Worm (Caenorhabditis elegans) whole organism, L2 larva: Measurements from ENCODE around the gene spop-1.

Experiments
- F13H6.1 ChIP-seq: sonication (generic microtip); optimal IDR thresholded peaks from 2 replicates; lab custom pipeline; 2016; ENCODE audit warnings: missing genetic modification characterization, missing compliant biosample characterization
- Y55F3AM.14 ChIP-seq: fragments of 200-800 bp; sonication (Bioruptor generic); optimal IDR thresholded peaks from 2 replicates; lab custom pipeline; 2018; ENCODE audit warnings: mild to moderate bottlenecking, missing genetic modification characterization, missing compliant biosample characterization
- ZK546.5 ChIP-seq: sonication (generic microtip); optimal IDR thresholded peaks from 2 replicates; lab custom pipeline; 2017; ENCODE audit warnings: missing biosample characterization, missing genetic modification characterization
- alr-1 ChIP-seq: fragments of 150-350 bp; optimal IDR thresholded peaks from 2 replicates; lab custom pipeline; 2014; ENCODE audit warnings: missing biosample characterization, missing genetic modification characterization
- aly-2 ChIP-seq: fragments of 150-350 bp; optimal IDR thresholded peaks from 2 replicates; lab custom pipeline; 2014; ENCODE audit warnings: missing biosample characterization, missing genetic modification characterization
- ama-1 ChIP-seq: fragments of 150-350 bp; optimal IDR thresholded peaks from 2 replicates; lab custom pipeline; 2018; ENCODE audit warnings: inconsistent platforms
- blmp-1 ChIP-seq: sonication (generic microtip); optimal IDR thresholded peaks from 2 replicates; lab custom pipeline; 2017; ENCODE audit warnings: missing genetic modification characterization, mild to moderate bottlenecking, missing compliant biosample characterization, antibody characterized with exemption, moderate library complexity; ENCODE audit not compliant: insufficient read depth
- ceh-16 ChIP-seq: fragments of 150-350 bp; optimal IDR thresholded peaks from 2 replicates; lab custom pipeline; 2014; ENCODE audit warnings: missing biosample characterization, missing genetic modification characterization
- ceh-82 ChIP-seq: fragments of 150-350 bp; optimal IDR thresholded peaks from 2 replicates; lab custom pipeline; 2014; ENCODE audit warnings: missing biosample characterization, missing genetic modification characterization
- crh-2 ChIP-seq: sonication (generic microtip); optimal IDR thresholded peaks from 2 replicates; lab custom pipeline; 2017; ENCODE audit warnings: missing biosample characterization, missing genetic modification characterization
- dmd-4 ChIP-seq: sonication (generic microtip); optimal IDR thresholded peaks from 2 replicates; lab custom pipeline; 2017; ENCODE audit warnings: missing biosample characterization, missing genetic modification characterization
- egl-27 ChIP-seq: sonication (generic microtip); optimal IDR thresholded peaks from 3 replicates; lab custom pipeline; 2017; ENCODE audit warnings: missing biosample characterization, missing genetic modification reagents, missing genetic modification characterization
- elt-1 ChIP-seq: fragments of 150-350 bp; optimal IDR thresholded peaks from 2 replicates; lab custom pipeline; 2014; ENCODE audit warnings: missing biosample characterization, missing genetic modification characterization
- elt-3 ChIP-seq: sonication (generic microtip); optimal IDR thresholded peaks from 2 replicates; lab custom pipeline; 2017; ENCODE audit warnings: missing biosample characterization, missing genetic modification characterization
- fos-1 ChIP-seq: fragments of 150-350 bp; optimal IDR thresholded peaks from 2 replicates; lab custom pipeline; 2014; ENCODE audit warnings: missing biosample characterization, missing genetic modification characterization
- lin-11 ChIP-seq: fragments of 150-350 bp; sonication (generic microtip); optimal IDR thresholded peaks from 2 replicates; lab custom pipeline; 2014; ENCODE audit warnings: missing biosample characterization, missing genetic modification characterization, inconsistent platforms, mixed read lengths
- lin-13 ChIP-seq: fragments of 150-350 bp; optimal IDR thresholded peaks from 2 replicates; lab custom pipeline; 2014; ENCODE audit warnings: missing biosample characterization, missing genetic modification reagents, missing genetic modification characterization
- lin-39 ChIP-seq: fragments of 150-350 bp; optimal IDR thresholded peaks from 2 replicates; lab custom pipeline; 2014; ENCODE audit warnings: missing biosample characterization, missing genetic modification reagents, missing genetic modification characterization
- lsy-2 ChIP-seq, 2 experiments: fragments of 150-350 bp in 1 of 2; sonication (generic microtip) in 1 of 2; optimal IDR thresholded peaks; 2 replicates each; lab custom pipeline; 2014 to 2017; ENCODE audit warnings: missing biosample characterization in 2 of 2, missing genetic modification characterization in 2 of 2
- mab-5 ChIP-seq: fragments of 150-350 bp; optimal IDR thresholded peaks from 2 replicates; lab custom pipeline; 2014; ENCODE audit warnings: missing biosample characterization, missing genetic modification characterization
- mbf-1 ChIP-seq: sonication (generic microtip); optimal IDR thresholded peaks from 2 replicates; lab custom pipeline; 2017; ENCODE audit warnings: missing biosample characterization, missing genetic modification characterization
- mdl-1 ChIP-seq, 2 experiments: fragments of 150-350 bp in 1 of 2; sonication (generic microtip) in 1 of 2; optimal IDR thresholded peaks; 2 replicates each; lab custom pipeline; 2017; ENCODE audit warnings: missing biosample characterization in 2 of 2, missing genetic modification characterization in 2 of 2
- nhr-10 ChIP-seq: sonication (generic microtip); optimal IDR thresholded peaks from 2 replicates; lab custom pipeline; 2017; ENCODE audit warnings: missing biosample characterization, missing genetic modification characterization
- nhr-11 ChIP-seq: fragments of 150-350 bp; optimal IDR thresholded peaks from 2 replicates; lab custom pipeline; 2014; ENCODE audit warnings: missing biosample characterization, missing genetic modification characterization
- nhr-12 ChIP-seq: fragments of 150-350 bp; optimal IDR thresholded peaks from 2 replicates; lab custom pipeline; 2014; ENCODE audit warnings: missing biosample characterization, missing genetic modification characterization
- nhr-129 ChIP-seq: fragments of 150-350 bp; optimal IDR thresholded peaks from 2 replicates; lab custom pipeline; 2014; ENCODE audit warnings: missing biosample characterization, missing genetic modification characterization
- nhr-21 ChIP-seq: fragments of 150-350 bp; optimal IDR thresholded peaks from 2 replicates; lab custom pipeline; 2014; ENCODE audit warnings: missing biosample characterization, missing genetic modification characterization
- nhr-23 ChIP-seq: fragments of 150-350 bp; optimal IDR thresholded peaks from 2 replicates; lab custom pipeline; 2014; ENCODE audit warnings: missing biosample characterization, missing genetic modification reagents, missing genetic modification characterization
- nhr-237 ChIP-seq: fragments of 150-350 bp; optimal IDR thresholded peaks from 2 replicates; lab custom pipeline; 2014; ENCODE audit warnings: missing biosample characterization, missing genetic modification characterization
- nhr-25 ChIP-seq: fragments of 150-350 bp; sonication (generic microtip); optimal IDR thresholded peaks from 3 replicates; lab custom pipeline; 2014; ENCODE audit warnings: missing biosample characterization, missing genetic modification characterization
- nhr-77 ChIP-seq: fragments of 150-350 bp; optimal IDR thresholded peaks from 2 replicates; lab custom pipeline; 2014; ENCODE audit warnings: missing biosample characterization, missing genetic modification characterization
- peb-1 ChIP-seq: fragments of 150-350 bp; optimal IDR thresholded peaks from 2 replicates; lab custom pipeline; 2014; ENCODE audit warnings: missing biosample characterization, missing genetic modification characterization
- sem-4 ChIP-seq: fragments of 150-350 bp; optimal IDR thresholded peaks from 2 replicates; lab custom pipeline; 2014; ENCODE audit warnings: missing biosample characterization, missing genetic modification reagents, missing genetic modification characterization
- skn-1 ChIP-seq: sonication (generic microtip); optimal IDR thresholded peaks from 2 replicates; lab custom pipeline; 2017; ENCODE audit warnings: missing biosample characterization, missing genetic modification characterization
- sma-9 ChIP-seq, 2 experiments: fragments of 150-350 bp in 1 of 2; sonication (generic microtip) in 1 of 2; optimal IDR thresholded peaks; 2 replicates each; lab custom pipeline; 2014 to 2016; ENCODE audit warnings: missing genetic modification characterization in 2 of 2, mild to moderate bottlenecking in 1 of 2, missing biosample characterization in 1 of 2, missing compliant biosample characterization in 1 of 2, missing genetic modification reagents in 1 of 2, moderate library complexity in 1 of 2
- snpc-4 ChIP-seq: fragments of 150-350 bp; optimal IDR thresholded peaks from 2 replicates; lab custom pipeline; 2014; ENCODE audit warnings: missing biosample characterization, missing genetic modification characterization
- unc-39 ChIP-seq: fragments of 150-350 bp; optimal IDR thresholded peaks from 2 replicates; lab custom pipeline; 2014; ENCODE audit warnings: missing biosample characterization, missing genetic modification characterization
- unc-55 ChIP-seq: fragments of 150-350 bp; sonication (generic microtip); optimal IDR thresholded peaks from 3 replicates; lab custom pipeline; 2014; ENCODE audit warnings: missing biosample characterization, missing genetic modification reagents, missing genetic modification characterization
- unc-62 ChIP-seq: fragments of 150-350 bp; optimal IDR thresholded peaks from 2 replicates; lab custom pipeline; 2014; ENCODE audit warnings: missing biosample characterization, missing genetic modification reagents, missing genetic modification characterization
- zag-1 ChIP-seq: fragments of 150-350 bp; optimal IDR thresholded peaks from 2 replicates; lab custom pipeline; 2014; ENCODE audit warnings: missing biosample characterization, missing genetic modification characterization
- ztf-1 ChIP-seq: fragments of 200-800 bp; sonication (Bioruptor generic); conservative IDR thresholded peaks from 2 replicates; pipeline ENCODE4 v1.3.6; 2022; ENCODE audit warnings: missing genetic modification characterization, missing compliant biosample characterization
- ztf-11 ChIP-seq: sonication (generic microtip); optimal IDR thresholded peaks from 2 replicates; lab custom pipeline; 2017; ENCODE audit warnings: missing biosample characterization, missing genetic modification characterization
- ztf-4 ChIP-seq: fragments of 150-350 bp; optimal IDR thresholded peaks from 2 replicates; lab custom pipeline; 2014; ENCODE audit warnings: missing biosample characterization, missing genetic modification characterization

spop-1 gene

ce11 chrIII:10078784-10079183 lies 19.1 kb downstream of the spop-1 start:
- TF ChIP-seq mab-5 (tag; lab: Kevin White, UChicago): no peak
- TF ChIP-seq ztf-4 (tag; lab: Kevin White, UChicago): no peak
- no peak for TF ChIP-seq elt-1 (tag; lab: Kevin White, UChicago)
- no peak for TF ChIP-seq nhr-77 (tag; lab: Kevin White, UChicago)
- no peak for TF ChIP-seq nhr-237 (tag; lab: Kevin White, UChicago)
- TF ChIP-seq, all 48 proteins: peak for 0

ce11 chrIII:10078151-10078550 lies 19.7 kb downstream of the spop-1 start, which contains the start of gene T16G12.9:
TSS of gene T16G12.9 (minus strand) at chrIII:10078251.
- TF ChIP-seq lsy-2 (tag; optimal IDR thresholded peaks at IDR 0.05; lab: Kevin White, UChicago) (no peak), F13H6.1 (tag; lab: Kevin White, UChicago) (no peak)

ce11 chrIII:10076042-10076441 lies 21.8 kb downstream of the spop-1 start:
- TF ChIP-seq unc-39 (tag; lab: Kevin White, UChicago) (no peak), skn-1 (tag; lab: Kevin White, UChicago) (no peak), ztf-11 (tag; lab: Kevin White, UChicago) (no peak)

- TF ChIP-seq mbf-1 (tag; lab: Kevin White, UChicago) (no peak), unc-39 (tag; lab: Kevin White, UChicago) (no peak), ztf-1 (GFP tag; lab: Robert Waterston, UW) (no peak), crh-2 (tag; lab: Kevin White, UChicago) (no peak), elt-3 (tag; lab: Kevin White, UChicago) (no peak), dmd-4 (tag; lab: Kevin White, UChicago) (no peak), ztf-11 (tag; lab: Kevin White, UChicago) (no peak), alr-1 (tag; lab: Kevin White, UChicago) (no peak), snpc-4 (no peak)
- TF ChIP-seq, all 48 proteins: peak for 0
Observed at ce11 chrIII:10069278-10069677, 28.6 kb downstream of the spop-1 start, which contains the start of gene T16G12.6. TSS of gene T16G12.6 (plus strand) at chrIII:10069578.

ce11 chrIII:10064140-10064539 lies 33.7 kb downstream of the spop-1 start, which contains the start of gene ekl-6:
TSS of gene ekl-6 (plus strand) at chrIII:10064404.
- no peak for TF ChIP-seq nhr-21 (tag; lab: Kevin White, UChicago)
- peak; percentile 54 for TF ChIP-seq unc-55 (GFP tag; lab: Kevin White, UChicago)
- TF ChIP-seq elt-3 (tag; lab: Kevin White, UChicago): no peak
- no peak for TF ChIP-seq egl-27 (tag; lab: Kevin White, UChicago)
- TF ChIP-seq mab-5 (tag; lab: Kevin White, UChicago): no peak
- no peak for TF ChIP-seq mdl-1 (tag; optimal IDR thresholded peaks at IDR 0.05; lab: Kevin White, UChicago)
- TF ChIP-seq blmp-1 (tag; lab: Kevin White, UChicago): no peak
- TF ChIP-seq skn-1 (tag; lab: Kevin White, UChicago): no peak
- TF ChIP-seq nhr-10 (tag; lab: Kevin White, UChicago): no peak
- no peak for TF ChIP-seq ceh-82
- peak; percentile 4 for TF ChIP-seq crh-2 (tag; lab: Kevin White, UChicago)
- peak; percentile 58 for TF ChIP-seq F13H6.1 (tag; lab: Kevin White, UChicago)
- TF ChIP-seq lin-13 (GFP tag; lab: Kevin White, UChicago): no peak
- TF ChIP-seq unc-62 (GFP tag; lab: Kevin White, UChicago): no peak
- TF ChIP-seq lin-39 (tag; lab: Kevin White, UChicago): no peak
- no peak for TF ChIP-seq ztf-11 (tag; lab: Kevin White, UChicago)
- TF ChIP-seq zag-1 (tag; lab: Kevin White, UChicago): no peak
- no peak for TF ChIP-seq nhr-12 (tag; lab: Kevin White, UChicago)
- peak; percentile 68 for TF ChIP-seq sma-9 (GFP tag; optimal IDR thresholded peaks at IDR 0.05; lab: Kevin White, UChicago)
- TF ChIP-seq sma-9 (tag; optimal IDR thresholded peaks at IDR 0.05; lab: Kevin White, UChicago): no peak
- TF ChIP-seq nhr-23 (tag; lab: Kevin White, UChicago): no peak
- TF ChIP-seq nhr-25 (tag; lab: Kevin White, UChicago): no peak
- no peak for TF ChIP-seq aly-2 (tag; lab: Kevin White, UChicago)
- no peak for TF ChIP-seq ceh-16 (tag; lab: Kevin White, UChicago)
- TF ChIP-seq peb-1 (tag; lab: Kevin White, UChicago): no peak
- TF ChIP-seq sem-4 (tag; lab: Kevin White, UChicago): no peak
- no peak for TF ChIP-seq Y55F3AM.14 (GFP tag; lab: Kevin White, UChicago)
- no peak for TF ChIP-seq nhr-77 (tag; lab: Kevin White, UChicago)
- TF ChIP-seq ama-1 (lab: Kevin White, UChicago): no peak
- TF ChIP-seq unc-39 (tag; lab: Kevin White, UChicago): no peak
- no peak for TF ChIP-seq nhr-129
- TF ChIP-seq snpc-4: no peak
- no peak for TF ChIP-seq elt-1 (tag; lab: Kevin White, UChicago)
- TF ChIP-seq ztf-4 (tag; lab: Kevin White, UChicago): no peak
- no peak for TF ChIP-seq ZK546.5 (tag; lab: Kevin White, UChicago)
- no peak for TF ChIP-seq alr-1 (tag; lab: Kevin White, UChicago)
- TF ChIP-seq mbf-1 (tag; lab: Kevin White, UChicago): no peak
- TF ChIP-seq dmd-4 (tag; lab: Kevin White, UChicago): no peak
- no peak for TF ChIP-seq lin-11 (tag; lab: Kevin White, UChicago)
- no peak for TF ChIP-seq nhr-11 (tag; lab: Kevin White, UChicago)
- TF ChIP-seq fos-1 (tag; lab: Kevin White, UChicago): peak; percentile 21
